Fruit fly (Drosophila melanogaster): ENCODE measurements around the gene beta-Spec.

Gene beta-Spec

dm6 chrX:17656501-17656900 is 671 bp upstream of the beta-Spec start, which contains the start of gene IntS2:
Gene IntS2, minus strand, starts transcription at chrX:17656818.
- TF ChIP-seq sqz (GFP tag; optimal IDR thresholded peaks at IDR 0.05) (no peak), Dek (tag; optimal IDR thresholded peaks at IDR 0.05) (no peak), Med (GFP tag) (peak; percentile 66), CG12219 (GFP tag; optimal IDR thresholded peaks at IDR 0.05) (no peak), sd (tag; optimal IDR thresholded peaks at IDR 0.05) (no peak), CG34422 (GFP tag; IDR thresholded peaks at IDR 0.05) (peak; percentile 56; the same call in 1 of the 3 replicates), CG7963 (GFP tag; IDR thresholded peaks at IDR 0.05; ENCODE audit: partially characterized antibody) (no peak), emc (GFP tag; optimal IDR thresholded peaks at IDR 0.05) (no peak), br (optimal IDR thresholded peaks at IDR 0.05) (no peak), HmgZ (tag; optimal IDR thresholded peaks at IDR 0.05) (no peak), Gsc (GFP tag; IDR thresholded peaks at IDR 0.05) (no peak), MBD-R2 (GFP tag; IDR thresholded peaks at IDR 0.05) (peak; percentile 58), CG7357 (GFP tag; IDR thresholded peaks at IDR 0.05) (no peak), MESR4 (GFP tag; optimal IDR thresholded peaks at IDR 0.05) (peak; percentile 64), croc (GFP tag; conservative IDR thresholded peaks at IDR 0.05) (no peak), CG2712 (tag; optimal IDR thresholded peaks at IDR 0.05) (no peak), zf30C (GFP tag; optimal IDR thresholded peaks at IDR 0.05) (no peak), CG7372 (GFP tag; IDR thresholded peaks at IDR 0.05) (no peak), esg (GFP tag; conservative IDR thresholded peaks at IDR 0.05) (no peak), CG11696 (GFP tag; IDR thresholded peaks at IDR 0.05) (no peak), Doc3 (GFP tag; IDR thresholded peaks at IDR 0.05; ENCODE audit: partially characterized antibody) (no peak), Optix (GFP tag; IDR thresholded peaks at IDR 0.05) (no peak), Jarid2 (GFP tag; optimal IDR thresholded peaks at IDR 0.05) (no peak), CG3995 (GFP tag; optimal IDR thresholded peaks at IDR 0.05) (peak; percentile 70), Dll (GFP tag; IDR thresholded peaks at IDR 0.05; ENCODE audit: partially characterized antibody) (no peak), hb (GFP tag; IDR thresholded peaks at IDR 0.05; ENCODE audit: partially characterized antibody) (no peak), Xrp1 (GFP tag; IDR thresholded peaks at IDR 0.05) (no peak), CG17612 (GFP tag; IDR thresholded peaks at IDR 0.05) (no peak), CG30403 (GFP tag; optimal IDR thresholded peaks at IDR 0.05) (no peak), CG8944 (GFP tag; optimal IDR thresholded peaks at IDR 0.05) (no peak), CG34376 (GFP tag; optimal IDR thresholded peaks at IDR 0.05) (no peak), D (optimal IDR thresholded peaks at IDR 0.05) (no peak), D (GFP tag; optimal IDR thresholded peaks at IDR 0.05) (no peak), Atf3 (GFP tag; optimal IDR thresholded peaks at IDR 0.05) (no peak), slbo (GFP tag; IDR thresholded peaks at IDR 0.05) (no peak), CG31388 (GFP tag; optimal IDR thresholded peaks at IDR 0.05) (no peak), BEAF-32 (GFP tag; optimal IDR thresholded peaks at IDR 0.05) (no peak), CG4617 (GFP tag; optimal IDR thresholded peaks at IDR 0.05; ENCODE audit: borderline replicate concordance) (peak; percentile 2), pzg (GFP tag; optimal IDR thresholded peaks at IDR 0.05) (peak; percentile 20), Doc2 (GFP tag; IDR thresholded peaks at IDR 0.05) (no peak), CG9797 (GFP tag; optimal IDR thresholded peaks at IDR 0.05) (peak; percentile 2), ci (GFP tag; IDR thresholded peaks at IDR 0.05) (0 out of 3 replicates have a peak, but pooled peaks have one; percentile 11), lab (GFP tag; optimal IDR thresholded peaks at IDR 0.05) (no peak), CG7839 (tag; optimal IDR thresholded peaks at IDR 0.05) (no peak), Vsx1 (GFP tag; optimal IDR thresholded peaks at IDR 0.05) (no peak), scrt (GFP tag; optimal IDR thresholded peaks at IDR 0.05) (peak; percentile 86), B-H1 (GFP tag; IDR thresholded peaks at IDR 0.05) (no peak), ftz-f1 (GFP tag; optimal IDR thresholded peaks at IDR 0.05) (no peak)
